Worm (Caenorhabditis elegans) whole organism, L4 larva: ENCODE results near the gene unc-44.

ENCODE experiments used
- D1046.2 ChIP-seq: fragments of 200-800 bp; sonication (Bioruptor generic); IDR thresholded peaks from 2 replicates; pipeline ENCODE4 v1.3.6; 2022; ENCODE audit warnings: missing genetic modification characterization, missing compliant biosample characterization
- F26F4.8 ChIP-seq: fragments of 200-800 bp; sonication (Bioruptor generic); conservative IDR thresholded peaks from 2 replicates; pipeline ENCODE4 v1.3.6; 2022; ENCODE audit warnings: missing genetic modification characterization, missing compliant biosample characterization
- F44E2.7 ChIP-seq: fragments of 200-800 bp; sonication (Bioruptor generic); IDR thresholded peaks from 2 replicates; pipeline ENCODE4 v2.1.2; 2022; ENCODE audit warnings: missing genetic modification characterization, missing compliant biosample characterization
- Y105C5A.15 ChIP-seq: fragments of 200-800 bp; sonication (Bioruptor generic); IDR thresholded peaks from 2 replicates; pipeline ENCODE4 v1.3.6; 2022; ENCODE audit warnings: missing genetic modification characterization, missing compliant biosample characterization
- Y48G9A.11 ChIP-seq: fragments of 200-800 bp; sonication (Bioruptor generic); IDR thresholded peaks from 2 replicates; pipeline ENCODE4 v1.3.6; 2022; ENCODE audit warnings: missing genetic modification reagents, missing genetic modification characterization, missing compliant biosample characterization
- Y5F2A.4 ChIP-seq: fragments of 200-800 bp; sonication (Bioruptor generic); optimal IDR thresholded peaks from 2 replicates; lab custom pipeline; 2018; ENCODE audit warnings: mild to moderate bottlenecking, missing genetic modification characterization, missing compliant biosample characterization
- aha-1 ChIP-seq: fragments of 150-350 bp; peaks from one replicate; lab custom pipeline; 2014; ENCODE audit warnings: missing biosample characterization, missing genetic modification characterization
- ama-1 ChIP-seq: fragments of 150-350 bp; optimal IDR thresholded peaks from 2 replicates; lab custom pipeline; 2014; ENCODE audit warnings: inconsistent platforms, mixed read lengths
- attf-4 ChIP-seq: sonication (generic microtip); optimal IDR thresholded peaks from 3 replicates; lab custom pipeline; 2017; ENCODE audit warnings: missing biosample characterization, missing genetic modification characterization
- ces-1 ChIP-seq: fragments of 150-350 bp; sonication (generic microtip); optimal IDR thresholded peaks from 4 replicates; lab custom pipeline; 2014; ENCODE audit warnings: missing biosample characterization, missing genetic modification reagents, missing genetic modification characterization
- daf-16 ChIP-seq, 3 experiments: sonication (generic microtip); optimal IDR thresholded peaks; 2 replicates each; lab custom pipeline; 2016 to 2017; ENCODE audit warnings: missing genetic modification characterization in 3 of 3, missing genetic modification reagents in 3 of 3, mild to moderate bottlenecking in 2 of 3, missing compliant biosample characterization in 2 of 3, missing biosample characterization in 1 of 3, moderate library complexity in 1 of 3
- dmd-9 ChIP-seq: fragments of 200-800 bp; sonication (Bioruptor generic); IDR thresholded peaks from 2 replicates; pipeline ENCODE4 v1.3.6; 2022; ENCODE audit warnings: missing genetic modification reagents, missing genetic modification characterization, missing compliant biosample characterization
- duxl-1 ChIP-seq: sonication (generic microtip); optimal IDR thresholded peaks from 2 replicates; lab custom pipeline; 2016; ENCODE audit warnings: mild to moderate bottlenecking, missing genetic modification characterization, moderate library complexity, missing compliant biosample characterization; ENCODE audit not compliant: poor library complexity
- egl-43 ChIP-seq: fragments of 200-800 bp; sonication (Bioruptor generic); IDR thresholded peaks from 2 replicates; pipeline ENCODE4 v1.3.6; 2022; ENCODE audit warnings: missing genetic modification reagents, missing genetic modification characterization, missing compliant biosample characterization
- hlh-30 ChIP-seq: sonication (generic microtip); optimal IDR thresholded peaks from 2 replicates; lab custom pipeline; 2017; ENCODE audit warnings: antibody characterized with exemption, mild to moderate bottlenecking, missing genetic modification characterization, missing compliant biosample characterization; ENCODE audit not compliant: insufficient read depth
- lin-1 ChIP-seq: fragments of 200-800 bp; sonication (Bioruptor generic); IDR thresholded peaks from 2 replicates; pipeline ENCODE4 v1.3.6; 2022; ENCODE audit warnings: missing genetic modification reagents, missing genetic modification characterization, missing compliant biosample characterization
- lin-38 ChIP-seq: fragments of 200-800 bp; sonication (Bioruptor generic); IDR thresholded peaks from 2 replicates; pipeline ENCODE4 v1.3.6; 2022; ENCODE audit warnings: missing genetic modification reagents, missing genetic modification characterization, missing compliant biosample characterization
- lsy-2 ChIP-seq, 2 experiments: fragments of 150-350 bp in 1 of 2; sonication (generic microtip) in 1 of 2; optimal IDR thresholded peaks; 2 replicates each; lab custom pipeline; 2014 to 2017; ENCODE audit warnings: missing biosample characterization in 2 of 2, missing genetic modification characterization in 2 of 2
- madf-5 ChIP-seq, 2 experiments: fragments of 200-800 bp; sonication (Bioruptor generic); IDR thresholded peaks; 2 replicates each; pipeline ENCODE4 v1.3.6; 2022; ENCODE audit warnings: missing compliant biosample characterization in 2 of 2, missing genetic modification characterization in 2 of 2
- madf-9 ChIP-seq: fragments of 200-800 bp; sonication (Bioruptor generic); conservative IDR thresholded peaks from 2 replicates; pipeline ENCODE4 v1.3.6; 2022; ENCODE audit warnings: missing genetic modification reagents, missing genetic modification characterization, missing compliant biosample characterization
- mep-1 ChIP-seq: fragments of 150-350 bp; sonication (generic microtip); optimal IDR thresholded peaks from 3 replicates; lab custom pipeline; 2014; ENCODE audit warnings: missing biosample characterization, missing genetic modification characterization
- mes-2 ChIP-seq: sonication (generic microtip); optimal IDR thresholded peaks from 2 replicates; lab custom pipeline; 2016; ENCODE audit warnings: missing genotype, mild to moderate bottlenecking, missing genetic modification characterization, missing compliant biosample characterization; ENCODE audit not compliant: poor library complexity, severe bottlenecking
- mxl-3 ChIP-seq: fragments of 200-800 bp; sonication (Bioruptor generic); optimal IDR thresholded peaks from 2 replicates; lab custom pipeline; 2018; ENCODE audit warnings: mild to moderate bottlenecking, missing genetic modification characterization, missing compliant biosample characterization
- nhr-10 ChIP-seq: fragments of 150-350 bp; optimal IDR thresholded peaks from 2 replicates; lab custom pipeline; 2014; ENCODE audit warnings: missing biosample characterization, missing genetic modification characterization
- nhr-11 ChIP-seq: fragments of 150-350 bp; optimal IDR thresholded peaks from 2 replicates; lab custom pipeline; 2014; ENCODE audit warnings: missing biosample characterization, missing genetic modification characterization
- nhr-48 ChIP-seq: sonication (generic microtip); optimal IDR thresholded peaks from 2 replicates; lab custom pipeline; 2016; ENCODE audit warnings: mild to moderate bottlenecking, missing genetic modification characterization, missing compliant biosample characterization
- nhr-77 ChIP-seq: fragments of 150-350 bp; optimal IDR thresholded peaks from 2 replicates; lab custom pipeline; 2014; ENCODE audit warnings: missing biosample characterization, missing genetic modification characterization
- pha-4 ChIP-seq, 2 experiments: fragments of 150-350 bp in 1 of 2; fragments of 200-800 bp in 1 of 2; sonication (Bioruptor generic) in 1 of 2; IDR thresholded peaks in 1 of 2; optimal IDR thresholded peaks in 1 of 2; 2 replicates each; pipeline versions ENCODE4 v1.3.6 to Lab custom; 2014 to 2022; ENCODE audit warnings: missing genetic modification characterization in 2 of 2, missing genetic modification reagents in 2 of 2, missing biosample characterization in 1 of 2, missing compliant biosample characterization in 1 of 2
- php-3 ChIP-seq: fragments of 200-800 bp; sonication (Bioruptor generic); IDR thresholded peaks from 2 replicates; pipeline ENCODE4 v1.3.6; 2022; ENCODE audit warnings: missing genetic modification reagents, missing genetic modification characterization, missing compliant biosample characterization
- pqm-1 ChIP-seq: sonication (generic microtip); optimal IDR thresholded peaks from 2 replicates; lab custom pipeline; 2017; ENCODE audit warnings: missing biosample characterization, missing genetic modification characterization
- rbr-2 ChIP-seq: sonication (generic microtip); optimal IDR thresholded peaks from 2 replicates; lab custom pipeline; 2016; ENCODE audit warnings: missing genotype, missing genetic modification characterization, missing compliant biosample characterization
- set-16 ChIP-seq: fragments of 200-800 bp; sonication (Bioruptor generic); IDR thresholded peaks from 2 replicates; pipeline ENCODE4 v1.3.6; 2022; ENCODE audit warnings: missing genetic modification reagents, missing genetic modification characterization, missing compliant biosample characterization
- snpc-1.2 ChIP-seq: fragments of 200-800 bp; sonication (Bioruptor generic); IDR thresholded peaks from 2 replicates; pipeline ENCODE4 v1.3.6; 2022; ENCODE audit warnings: missing genetic modification reagents, missing genetic modification characterization, missing compliant biosample characterization
- spr-3 ChIP-seq: fragments of 200-800 bp; sonication (Bioruptor generic); optimal IDR thresholded peaks from 2 replicates; lab custom pipeline; 2018; ENCODE audit warnings: mild to moderate bottlenecking, missing genetic modification characterization, missing compliant biosample characterization
- tra-1 ChIP-seq: fragments of 200-800 bp; sonication (Bioruptor generic); IDR thresholded peaks from 2 replicates; pipeline ENCODE4 v1.3.6; 2022; ENCODE audit warnings: missing genetic modification reagents, missing genetic modification characterization, missing compliant biosample characterization
- unc-62 ChIP-seq, 3 experiments: fragments of 150-350 bp in 1 of 3; sonication (generic microtip); optimal IDR thresholded peaks in 2 of 3; peaks in 1 of 3; 1 replicate in 1 of 3; 2 replicates in 2 of 3; lab custom pipeline; 2014 to 2017; ENCODE audit warnings: missing biosample characterization in 3 of 3, missing genetic modification characterization in 3 of 3, missing genetic modification reagents in 3 of 3, missing genotype in 1 of 3
- zip-11 ChIP-seq: fragments of 200-800 bp; sonication (Bioruptor generic); IDR thresholded peaks from 2 replicates; pipeline ENCODE4 v1.3.6; 2022; ENCODE audit warnings: missing genetic modification characterization, missing compliant biosample characterization

unc-44 gene

ce11 chrIV:5941236-5941976, 34.0 kb upstream of the unc-44 start, which contains the start of gene pfkb-1.2 (continued):
- TF ChIP-seq daf-16 (GFP tag; optimal IDR thresholded peaks at IDR 0.05; lab: Kevin White, UChicago) (peak in 1 of 2 experiments; percentile 63), daf-16 (tag; optimal IDR thresholded peaks at IDR 0.05; lab: Kevin White, UChicago) (peak; percentile 73), egl-43 (no peak), ama-1 (lab: Kevin White, UChicago) (no peak)

ce11 chrIV:5944172-5944571, 31.2 kb upstream of the unc-44 start:
- TF ChIP-seq unc-62 (GFP tag; optimal IDR thresholded peaks at IDR 0.05 in 1 of 2; lab: Kevin White, UChicago) (peak in 1 of 2 experiments; percentile 90), unc-62 (tag; optimal IDR thresholded peaks at IDR 0.05; lab: Kevin White, UChicago) (no peak), madf-9 (GFP tag; lab: Robert Waterston, UW) (no peak), aha-1 (tag; lab: Kevin White, UChicago) (peak; percentile 96)

ce11 chrIV:5945455-5945854, 29.9 kb upstream of the unc-44 start:
- TF ChIP-seq daf-16 (GFP tag; optimal IDR thresholded peaks at IDR 0.05; lab: Kevin White, UChicago) (no peak), daf-16 (tag; optimal IDR thresholded peaks at IDR 0.05; lab: Kevin White, UChicago) (no peak), duxl-1 (no peak), snpc-1.2 (peak; percentile 55; the same call in 1 of the 2 replicates)

ce11 chrIV:5946602-5947444, 28.5 kb upstream of the unc-44 start, which contains the start of gene inx-7:
inx-7 (minus strand) TSS chrIV:5946638.
- TF ChIP-seq F26F4.8 (GFP tag; lab: Robert Waterston, UW) (0 out of 2 replicates have a peak, but pooled peaks have one; percentile 48), mep-1 (tag; lab: Kevin White, UChicago) (no peak), tra-1 (no peak), F44E2.7 (GFP tag; lab: Robert Waterston, UW) (0 out of 2 replicates have a peak, but pooled peaks have one; percentile 2), zip-11 (GFP tag; lab: Robert Waterston, UW) (0 out of 2 replicates have a peak, but pooled peaks have one; percentile 6), set-16 (GFP tag; lab: Robert Waterston, UW) (no peak), nhr-77 (tag; lab: Kevin White, UChicago) (no peak), snpc-1.2 (peak; percentile 97), mxl-3 (no peak), Y105C5A.15 (GFP tag; lab: Robert Waterston, UW) (0 out of 2 replicates have a peak, but pooled peaks have one; percentile 42), pha-4 (GFP tag; IDR thresholded peaks at IDR 0.05; lab: Robert Waterston, UW) (peak; percentile 49; the same call in 1 of the 2 replicates), pha-4 (tag; optimal IDR thresholded peaks at IDR 0.05; lab: Kevin White, UChicago) (no peak), ces-1 (GFP tag; lab: Kevin White, UChicago) (no peak), nhr-10 (tag; lab: Kevin White, UChicago) (no peak), rbr-2 (tag; lab: Kevin White, UChicago) (peak; percentile 35), dmd-9 (no peak), php-3 (GFP tag; lab: Robert Waterston, UW) (peak; percentile 55), duxl-1 (peak; percentile 47), spr-3 (GFP tag; lab: Kevin White, UChicago) (no peak), pqm-1 (no peak), lin-1 (GFP tag; lab: Robert Waterston, UW) (peak; percentile 69; the same call in 1 of the 2 replicates), D1046.2 (no peak), lin-38 (GFP tag; lab: Robert Waterston, UW) (peak; percentile 59), egl-43 (peak; percentile 66; the same call in 1 of the 2 replicates), ama-1 (lab: Kevin White, UChicago) (peak; percentile 36), Y48G9A.11 (peak; percentile 70), nhr-11 (tag; lab: Kevin White, UChicago) (no peak), lsy-2 (tag; optimal IDR thresholded peaks at IDR 0.05; lab: Kevin White, UChicago) (peak in 1 of 2 experiments; percentile 54), attf-4 (tag; lab: Kevin White, UChicago) (no peak), Y5F2A.4 (peak; percentile 27), daf-16 (GFP tag; optimal IDR thresholded peaks at IDR 0.05; lab: Kevin White, UChicago) (peak in 1 of 2 experiments; percentile 6), daf-16 (tag; optimal IDR thresholded peaks at IDR 0.05; lab: Kevin White, UChicago) (peak; percentile 14), hlh-30 (tag; lab: Kevin White, UChicago) (peak; percentile 84), nhr-48 (no peak), madf-5 (GFP tag; IDR thresholded peaks at IDR 0.05; lab: Robert Waterston, UW) (no peak), mes-2 (tag; lab: Kevin White, UChicago) (peak; percentile 26), unc-62 (GFP tag; optimal IDR thresholded peaks at IDR 0.05 in 1 of 2; lab: Kevin White, UChicago) (peak in 1 of 2 experiments; percentile 83), unc-62 (tag; optimal IDR thresholded peaks at IDR 0.05; lab: Kevin White, UChicago) (no peak)
